Worm (Caenorhabditis elegans): ENCODE results near the gene gphr-1.
"Not testable (repeated sequence)": the region's sequence is repeated elsewhere in the genome, so short reads cannot be mapped to it uniquely, and the experiment has no call there.

Gene gphr-1

DNA sequence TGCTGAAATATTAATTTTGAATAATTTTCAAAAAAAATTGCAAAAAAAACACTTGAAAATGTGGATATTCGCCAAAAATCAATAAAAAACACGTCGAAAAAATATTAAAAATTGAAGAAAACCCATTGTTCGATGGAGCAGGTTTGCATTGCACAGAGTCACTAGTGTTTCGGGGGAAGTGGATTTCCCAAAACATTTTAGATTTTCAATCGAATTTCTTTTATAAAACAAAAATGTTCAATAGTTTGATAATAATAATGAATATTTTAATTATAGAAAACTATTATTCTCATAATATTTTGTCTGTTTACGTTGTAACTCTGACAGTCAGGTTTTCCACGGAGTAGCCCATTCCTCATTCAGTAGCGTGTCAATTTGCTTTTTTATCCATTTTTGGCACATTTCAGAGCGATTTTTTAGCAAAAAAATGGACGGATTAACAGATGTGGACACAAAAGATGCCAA, at the start of gene gphr-1, which contains the start of gene gex-4:
Gene gphr-1, plus strand, starts transcription at position 415 of the 465 bp plus-strand sequence.
Gene gex-4, minus strand, starts transcription at position 2 of the 465 bp plus-strand sequence.
- TF ChIP-seq unc-62 (GFP tag; optimal IDR thresholded peaks at IDR 0.05) = no peak
- no peak for TF ChIP-seq lin-39 (tag; optimal IDR thresholded peaks at IDR 0.05)
- peak; percentile 41 for TF ChIP-seq fos-1 (tag; optimal IDR thresholded peaks at IDR 0.05)
- peak; percentile 69 for TF ChIP-seq unc-55 (GFP tag; optimal IDR thresholded peaks at IDR 0.05)
- TF ChIP-seq C34F6.9 (tag; optimal IDR thresholded peaks at IDR 0.05) = peak; percentile 67
- TF ChIP-seq lin-11 (tag; optimal IDR thresholded peaks at IDR 0.05) = no peak
- TF ChIP-seq skn-1 (tag; optimal IDR thresholded peaks at IDR 0.05) = no peak
- peak; percentile 5 for TF ChIP-seq nhr-25 (tag; optimal IDR thresholded peaks at IDR 0.05)
- no peak for TF ChIP-seq Y55F3AM.14 (GFP tag; optimal IDR thresholded peaks at IDR 0.05)
- TF ChIP-seq nhr-11 (tag; optimal IDR thresholded peaks at IDR 0.05) = no peak
- no peak for TF ChIP-seq ceh-82 (tag; optimal IDR thresholded peaks at IDR 0.05)
- no peak for TF ChIP-seq mab-5 (tag; optimal IDR thresholded peaks at IDR 0.05)
- no peak for TF ChIP-seq nhr-77 (tag; optimal IDR thresholded peaks at IDR 0.05)
- peak; percentile 33 for TF ChIP-seq F13H6.1 (tag; optimal IDR thresholded peaks at IDR 0.05)
- no peak for TF ChIP-seq aly-2 (tag; optimal IDR thresholded peaks at IDR 0.05)
- TF ChIP-seq nhr-10 (tag; optimal IDR thresholded peaks at IDR 0.05) = no peak
- no peak for TF ChIP-seq blmp-1 (tag; optimal IDR thresholded peaks at IDR 0.05; ENCODE audit: insufficient read depth)
- TF ChIP-seq ceh-16 (tag; optimal IDR thresholded peaks at IDR 0.05) = no peak
- TF ChIP-seq ztf-1 (GFP tag; conservative IDR thresholded peaks at IDR 0.05) = no peak
- TF ChIP-seq elt-1 (tag; optimal IDR thresholded peaks at IDR 0.05) = no peak
- TF ChIP-seq nhr-237 (tag; optimal IDR thresholded peaks at IDR 0.05) = no peak
- no peak for TF ChIP-seq unc-39 (tag; optimal IDR thresholded peaks at IDR 0.05)
- no peak for TF ChIP-seq nhr-6 (tag; optimal IDR thresholded peaks at IDR 0.05)
- no peak for TF ChIP-seq R02D3.7 (tag; optimal IDR thresholded peaks at IDR 0.05)
- no peak for TF ChIP-seq mbf-1 (tag; optimal IDR thresholded peaks at IDR 0.05)
- peak; percentile 48 for TF ChIP-seq gmeb-1 (tag; optimal IDR thresholded peaks at IDR 0.05)
- TF ChIP-seq lin-13 (GFP tag; optimal IDR thresholded peaks at IDR 0.05) = peak; percentile 57
- TF ChIP-seq nhr-21 (tag; optimal IDR thresholded peaks at IDR 0.05) = no peak
- TF ChIP-seq mdl-1 (tag; optimal IDR thresholded peaks at IDR 0.05) = no peak
- peak in 1 of 2 experiments; percentile 76 for TF ChIP-seq lsy-2 (tag; optimal IDR thresholded peaks at IDR 0.05)
- no peak for TF ChIP-seq ZK546.5 (tag; optimal IDR thresholded peaks at IDR 0.05)
- no peak for TF ChIP-seq ztf-4 (tag; optimal IDR thresholded peaks at IDR 0.05)
- TF ChIP-seq egl-27 (tag; optimal IDR thresholded peaks at IDR 0.05) = no peak
- peak; percentile 76 for TF ChIP-seq sem-4 (tag; optimal IDR thresholded peaks at IDR 0.05)
- TF ChIP-seq nhr-23 (tag; optimal IDR thresholded peaks at IDR 0.05) = no peak
- TF ChIP-seq nhr-129 (tag; optimal IDR thresholded peaks at IDR 0.05) = no peak
- TF ChIP-seq nhr-12 (tag; optimal IDR thresholded peaks at IDR 0.05) = no peak
- TF ChIP-seq ama-1 (optimal IDR thresholded peaks at IDR 0.05) = no peak
- peak; percentile 53 for TF ChIP-seq snpc-4 (tag; optimal IDR thresholded peaks at IDR 0.05)
- peak; percentile 29 for TF ChIP-seq crh-2 (tag; optimal IDR thresholded peaks at IDR 0.05)
- TF ChIP-seq sma-3 (GFP tag; optimal IDR thresholded peaks at IDR 0.05) = peak; percentile 52
- TF ChIP-seq alr-1 (tag; optimal IDR thresholded peaks at IDR 0.05) = no peak
- no peak for TF ChIP-seq zag-1 (tag; optimal IDR thresholded peaks at IDR 0.05)
- no peak for TF ChIP-seq dmd-4 (tag; optimal IDR thresholded peaks at IDR 0.05)
- TF ChIP-seq peb-1 (tag; optimal IDR thresholded peaks at IDR 0.05) = no peak
- no peak for TF ChIP-seq sma-9 (GFP tag; optimal IDR thresholded peaks at IDR 0.05)
- no peak for TF ChIP-seq sma-9 (tag; optimal IDR thresholded peaks at IDR 0.05)

- not testable (repeated sequence) for TF ChIP-seq sma-3 (GFP tag; optimal IDR thresholded peaks at IDR 0.05); ztf-1 (GFP tag; conservative IDR thresholded peaks at IDR 0.05); ztf-11 (tag; optimal IDR thresholded peaks at IDR 0.05)
Measured at ce11 chrIII:12177145-12177544, 41.7 kb upstream of the gphr-1 start, which contains the start of gene gly-11. Gene gly-11 (minus strand): TSS chrIII:12177245.

Measured in whole organism, L2 larva.